Worm (Caenorhabditis elegans): ENCODE measurements around the gene F57A10.4.
"Not testable (repeated sequence)": the region's sequence is repeated elsewhere in the genome, so short reads cannot be mapped to it uniquely, and the experiment has no call there.

Gene F57A10.4

ce11 chrV:15781086-15781485 lies 11.8 kb downstream of the F57A10.4 start, which contains the start of gene T26E4.2:
Gene T26E4.2, plus strand, starts transcription at chrV:15781386.
- TF ChIP-seq C16A3.4 (tag; optimal IDR thresholded peaks at IDR 0.05) (no peak), efl-1 (optimal IDR thresholded peaks at IDR 0.05) (no peak), efl-1 (GFP tag; optimal IDR thresholded peaks at IDR 0.05 in 1 of 2) (no peak), xbp-1 (tag; optimal IDR thresholded peaks at IDR 0.05) (no peak)

ce11 chrV:15782494-15782893 lies 13.3 kb downstream of the F57A10.4 start, which contains the start of gene T26E4.3:
Gene T26E4.3, plus strand, starts transcription at chrV:15782794.
- TF ChIP-seq hpl-2 (GFP tag; optimal IDR thresholded peaks at IDR 0.05) (no peak), C16A3.4 (tag; optimal IDR thresholded peaks at IDR 0.05) (no peak), ceh-82 (tag; optimal IDR thresholded peaks at IDR 0.05) (no peak), mep-1 (tag; optimal IDR thresholded peaks at IDR 0.05) (no peak), ceh-88 (GFP tag; IDR thresholded peaks at IDR 0.05) (no peak), lin-13 (GFP tag; optimal IDR thresholded peaks at IDR 0.05) (no peak)

- TF ChIP-seq ceh-63 (GFP tag; optimal IDR thresholded peaks at IDR 0.05) (no peak), zag-1 (tag; optimal IDR thresholded peaks at IDR 0.05) (no peak)
Observed at ce11 chrV:15792409-15792808, 23.2 kb downstream of the F57A10.4 start, which contains the start of gene T26E4.4. Gene T26E4.4, minus strand, starts transcription at chrV:15792509.

- TF ChIP-seq hpl-2 (GFP tag; optimal IDR thresholded peaks at IDR 0.05): no peak
- TF ChIP-seq hlh-4 (tag; optimal IDR thresholded peaks at IDR 0.05): no peak
- no peak for TF ChIP-seq nhr-76 (tag; optimal IDR thresholded peaks at IDR 0.05)
Observed at ce11 chrV:15793270-15793669, 24.0 kb downstream of the F57A10.4 start, which contains the start of gene T26E4.7. Gene T26E4.7, plus strand, starts transcription at chrV:15793570.

ce11 chrV:15796087-15796486 lies 26.8 kb downstream of the F57A10.4 start, which contains the start of gene nhr-223:
Gene nhr-223, plus strand, starts transcription at chrV:15796387.
- TF ChIP-seq ceh-8 (GFP tag; optimal IDR thresholded peaks at IDR 0.05): no peak
- no peak for TF ChIP-seq egl-27 (tag; optimal IDR thresholded peaks at IDR 0.05)
- no peak for TF ChIP-seq ceh-82 (tag; optimal IDR thresholded peaks at IDR 0.05)
- TF ChIP-seq unc-62 (GFP tag; optimal IDR thresholded peaks at IDR 0.05): no peak
- no peak for TF ChIP-seq nhr-84 (tag; optimal IDR thresholded peaks at IDR 0.05)
- no peak for TF ChIP-seq skn-1 (tag; optimal IDR thresholded peaks at IDR 0.05)
- TF ChIP-seq snpc-4 (tag; optimal IDR thresholded peaks at IDR 0.05): no peak
- TF ChIP-seq aha-1 (tag; optimal IDR thresholded peaks at IDR 0.05): no peak
- TF ChIP-seq nhr-237 (tag; optimal IDR thresholded peaks at IDR 0.05): no peak
- TF ChIP-seq nhr-20 (tag; optimal IDR thresholded peaks at IDR 0.05): no peak
- TF ChIP-seq nhr-12 (tag; optimal IDR thresholded peaks at IDR 0.05): no peak
- TF ChIP-seq tbx-2 (tag; optimal IDR thresholded peaks at IDR 0.05): no peak
- no peak for TF ChIP-seq unc-98 (GFP tag; IDR thresholded peaks at IDR 0.05)
- TF ChIP-seq dpl-1 (GFP tag; optimal IDR thresholded peaks at IDR 0.05): no peak
- TF ChIP-seq ceh-88 (GFP tag; IDR thresholded peaks at IDR 0.05): no peak
- TF ChIP-seq unc-30 (tag; optimal IDR thresholded peaks at IDR 0.05): no peak
- no peak for TF ChIP-seq pqm-1 (tag; optimal IDR thresholded peaks at IDR 0.05)
- TF ChIP-seq lin-35 (GFP tag; optimal IDR thresholded peaks at IDR 0.05): no peak
- no peak for TF ChIP-seq nhr-19 (GFP tag; conservative IDR thresholded peaks at IDR 0.05)

ce11 chrV:15798108-15798507 lies 28.9 kb downstream of the F57A10.4 start, which contains the start of gene T26E4.10:
Gene T26E4.10, minus strand, starts transcription at chrV:15798208.
- TF ChIP-seq nhr-76 (tag; optimal IDR thresholded peaks at IDR 0.05): no peak

ce11 chrV:15802623-15803022 lies 33.4 kb downstream of the F57A10.4 start, which contains the start of gene T26E4.9:
Gene T26E4.9, minus strand, starts transcription at chrV:15802723.
- TF ChIP-seq lin-35 (GFP tag; optimal IDR thresholded peaks at IDR 0.05); nhr-12 (tag; optimal IDR thresholded peaks at IDR 0.05); unc-98 (GFP tag; IDR thresholded peaks at IDR 0.05): not testable (repeated sequence)

Data from whole organism, L1 larva.